Fruit fly (Drosophila melanogaster) whole organism, embryonic: ENCODE data around the gene CG13457.

Source experiments
- Ada2b ChIP-seq: fragments of 200-800 bp; sonication (Bioruptor generic); IDR thresholded peaks from 2 replicates; pipeline ENCODE4 v1.3.6; 2022; ENCODE audit warnings: missing biosample characterization, missing genetic modification characterization
- BtbVII ChIP-seq: fragments of 200-800 bp; sonication (Bioruptor generic); optimal IDR thresholded peaks from 3 replicates; lab custom pipeline; 2017; ENCODE audit warnings: missing biosample characterization, mild to moderate bottlenecking, missing genetic modification characterization
- C15 ChIP-seq: fragments of 200-800 bp; sonication (Bioruptor generic); IDR thresholded peaks from 3 replicates; pipeline ENCODE4 v1.3.6; 2022; ENCODE audit warnings: missing biosample characterization, missing genetic modification characterization
- CG10147 ChIP-seq: fragments of 200-800 bp; sonication (Bioruptor generic); optimal IDR thresholded peaks from 2 replicates; lab custom pipeline; 2019; ENCODE audit warnings: missing biosample characterization, mild to moderate bottlenecking, missing genetic modification characterization, moderate library complexity
- CG10209 ChIP-seq: fragments of 200-800 bp; sonication (Bioruptor generic); optimal IDR thresholded peaks from 3 replicates; lab custom pipeline; 2017; ENCODE audit warnings: missing biosample characterization, mild to moderate bottlenecking, missing genetic modification characterization, missing genetic modification reagents
- CG10267 ChIP-seq: fragments of 200-800 bp; sonication (Bioruptor generic); optimal IDR thresholded peaks from 2 replicates; lab custom pipeline; 2018; ENCODE audit warnings: missing biosample characterization, mild to moderate bottlenecking, missing genetic modification characterization, moderate library complexity
- CG11560 ChIP-seq: fragments of 200-800 bp; sonication (Bioruptor generic); IDR thresholded peaks from 3 replicates; pipeline ENCODE4 v1.3.6; 2022; ENCODE audit warnings: missing biosample characterization, missing genetic modification characterization
- CG17802 ChIP-seq: fragments of 200-800 bp; sonication (Bioruptor generic); optimal IDR thresholded peaks from 2 replicates; lab custom pipeline; 2018; ENCODE audit warnings: missing biosample characterization, mild to moderate bottlenecking, missing genetic modification characterization, moderate library complexity
- CG18764 ChIP-seq: fragments of 200-800 bp; sonication (Bioruptor generic); optimal IDR thresholded peaks from 3 replicates; lab custom pipeline; 2016; ENCODE audit warnings: missing biosample characterization, missing genetic modification characterization
- CG2712 ChIP-seq: fragments of 200-800 bp; optimal IDR thresholded peaks from 3 replicates; lab custom pipeline; 2019; ENCODE audit warnings: missing biosample characterization, mild to moderate bottlenecking, missing genetic modification characterization, moderate library complexity
- CG2889 ChIP-seq: fragments of 200-800 bp; sonication (Bioruptor generic); IDR thresholded peaks from 3 replicates; pipeline ENCODE4 v1.3.6; 2022; ENCODE audit warnings: missing biosample characterization, missing genetic modification characterization
- CG4617 ChIP-seq: fragments of 200-800 bp; sonication (Bioruptor generic); optimal IDR thresholded peaks from 3 replicates; lab custom pipeline; 2016; ENCODE audit warnings: missing biosample characterization, missing genetic modification characterization, borderline replicate concordance
- CG4820 ChIP-seq: fragments of 200-800 bp; sonication (Bioruptor generic); optimal IDR thresholded peaks from 3 replicates; lab custom pipeline; 2016; ENCODE audit warnings: missing biosample characterization, missing genetic modification characterization
- CG4854 ChIP-seq: fragments of 200-800 bp; sonication (Bioruptor generic); optimal IDR thresholded peaks from 2 replicates; lab custom pipeline; 2016; ENCODE audit warnings: missing biosample characterization, missing genetic modification characterization, inconsistent platforms
- CG6272 ChIP-seq: fragments of 200-800 bp; sonication (Bioruptor generic); IDR thresholded peaks from 2 replicates; pipeline ENCODE4 v1.3.6; 2022; ENCODE audit warnings: missing biosample characterization, missing genetic modification characterization
- CG6689 ChIP-seq: fragments of 200-800 bp; sonication (Bioruptor generic); IDR thresholded peaks from 2 replicates; pipeline ENCODE4 v1.3.6; 2022; ENCODE audit warnings: missing biosample characterization, missing genetic modification characterization
- CG7271 ChIP-seq: fragments of 200-800 bp; sonication (Bioruptor generic); optimal IDR thresholded peaks from 2 replicates; lab custom pipeline; 2018; ENCODE audit warnings: missing biosample characterization, mild to moderate bottlenecking, missing genetic modification characterization, moderate library complexity
- CG7839 ChIP-seq: fragments of 200-800 bp; sonication (Bioruptor generic); optimal IDR thresholded peaks from 3 replicates; lab custom pipeline; 2018; ENCODE audit warnings: missing biosample characterization, mild to moderate bottlenecking, missing genetic modification characterization, moderate library complexity
- CHES-1-like ChIP-seq: fragments of 200-800 bp; sonication (Bioruptor generic); optimal IDR thresholded peaks from 2 replicates; lab custom pipeline; 2016; ENCODE audit warnings: missing biosample characterization, missing genetic modification characterization
- CrebB ChIP-seq: fragments of 200-800 bp; sonication (Bioruptor generic); optimal IDR thresholded peaks from 3 replicates; lab custom pipeline; 2018; ENCODE audit warnings: missing biosample characterization, mild to moderate bottlenecking, missing genetic modification characterization
- Deaf1 ChIP-seq: fragments of 200-800 bp; optimal IDR thresholded peaks from 3 replicates; lab custom pipeline; 2019; ENCODE audit warnings: missing biosample characterization, mild to moderate bottlenecking, missing genetic modification characterization, moderate library complexity
- Dip2 ChIP-seq: fragments of 200-800 bp; sonication (Bioruptor generic); IDR thresholded peaks from 2 replicates; pipeline ENCODE4 v1.3.6; 2022; ENCODE audit warnings: missing biosample characterization, missing genetic modification characterization
- Hand ChIP-seq: fragments of 200-800 bp; sonication (Bioruptor generic); optimal IDR thresholded peaks from 2 replicates; lab custom pipeline; 2017; ENCODE audit warnings: mild to moderate bottlenecking, missing biosample characterization, missing genetic modification reagents, missing genetic modification characterization
- Hmx ChIP-seq: fragments of 200-800 bp; sonication (Bioruptor generic); optimal IDR thresholded peaks from 2 replicates; lab custom pipeline; 2016; ENCODE audit warnings: missing biosample characterization, missing genetic modification characterization
- NC2α ChIP-seq: fragments of 200-800 bp; sonication (Bioruptor generic); optimal IDR thresholded peaks from 2 replicates; lab custom pipeline; 2016; ENCODE audit warnings: missing biosample characterization, missing genetic modification characterization
- NK7.1 ChIP-seq: fragments of 200-800 bp; sonication (Bioruptor generic); optimal IDR thresholded peaks from 3 replicates; lab custom pipeline; 2016; ENCODE audit warnings: missing biosample characterization, missing genetic modification characterization
- Neu2 ChIP-seq: fragments of 200-800 bp; sonication (Bioruptor generic); optimal IDR thresholded peaks from 3 replicates; lab custom pipeline; 2016; ENCODE audit warnings: missing biosample characterization, missing genetic modification characterization, borderline replicate concordance
- Sox102F ChIP-seq: fragments of 200-800 bp; sonication (Bioruptor generic); optimal IDR thresholded peaks from 2 replicates; lab custom pipeline; 2018; ENCODE audit warnings: missing biosample characterization, mild to moderate bottlenecking, missing genetic modification characterization, moderate library complexity
- Vsx1 ChIP-seq: fragments of 200-800 bp; sonication (Bioruptor generic); optimal IDR thresholded peaks from 2 replicates; lab custom pipeline; 2017; ENCODE audit warnings: missing biosample characterization, mild to moderate bottlenecking, missing genetic modification characterization, missing genetic modification reagents
- Xbp1 ChIP-seq: fragments of 200-800 bp; sonication (Bioruptor generic); optimal IDR thresholded peaks from 3 replicates; lab custom pipeline; 2016; ENCODE audit warnings: missing biosample characterization, mild to moderate bottlenecking, missing genetic modification characterization
- amos ChIP-seq: fragments of 200-800 bp; sonication (Bioruptor generic); IDR thresholded peaks from 2 replicates; pipeline ENCODE4 v1.3.6; 2022; ENCODE audit warnings: missing biosample characterization, missing genetic modification characterization; ENCODE audit not compliant: partially characterized antibody
- ato ChIP-seq: fragments of 200-800 bp; sonication (Bioruptor generic); IDR thresholded peaks from 2 replicates; pipeline ENCODE4 v1.3.6; 2022; ENCODE audit warnings: missing biosample characterization, missing genetic modification characterization; ENCODE audit not compliant: partially characterized antibody
- danr ChIP-seq: fragments of 200-800 bp; sonication (Bioruptor generic); IDR thresholded peaks from 2 replicates; pipeline ENCODE4 v1.3.6; 2022; ENCODE audit warnings: missing biosample characterization, missing genetic modification characterization
- dpn ChIP-seq, 2 experiments: fragments of 200-800 bp; sonication (Bioruptor generic); optimal IDR thresholded peaks; 3 replicates each; lab custom pipeline; 2016; ENCODE audit warnings: missing biosample characterization in 2 of 2, missing genetic modification characterization in 2 of 2
- fd64A ChIP-seq: fragments of 200-800 bp; sonication (Bioruptor generic); optimal IDR thresholded peaks from 3 replicates; lab custom pipeline; 2018; ENCODE audit warnings: missing biosample characterization, mild to moderate bottlenecking, missing genetic modification characterization
- gfzf ChIP-seq: fragments of 200-800 bp; sonication (Bioruptor generic); optimal IDR thresholded peaks from 2 replicates; lab custom pipeline; 2016; ENCODE audit warnings: missing biosample characterization, mild to moderate bottlenecking, missing genetic modification characterization, moderate library complexity
- gro ChIP-seq: fragments of 200-800 bp; sonication (Bioruptor generic); optimal IDR thresholded peaks from 2 replicates; lab custom pipeline; 2016; ENCODE audit warnings: missing biosample characterization, missing genetic modification characterization
- hbn ChIP-seq: fragments of 200-800 bp; sonication (Bioruptor generic); IDR thresholded peaks from 2 replicates; pipeline ENCODE4 v1.3.6; 2022; ENCODE audit warnings: missing biosample characterization, missing genetic modification characterization; ENCODE audit not compliant: partially characterized antibody
- hkb ChIP-seq, 2 experiments: fragments of 200-800 bp in 1 of 2; fragments of >200 bp in 1 of 2; sonication (Bioruptor generic) in 1 of 2; IDR thresholded peaks in 1 of 2; optimal IDR thresholded peaks in 1 of 2; 2 replicates each; pipeline versions ENCODE4 v1.3.6 to Lab custom; 2017 to 2022; ENCODE audit warnings: missing biosample characterization in 1 of 2, missing genetic modification characterization in 1 of 2
- lbe ChIP-seq: fragments of 200-800 bp; sonication (Bioruptor generic); optimal IDR thresholded peaks from 2 replicates; lab custom pipeline; 2016; ENCODE audit warnings: missing biosample characterization, mild to moderate bottlenecking, missing genetic modification characterization
- lmd ChIP-seq: fragments of 200-800 bp; sonication (Bioruptor generic); IDR thresholded peaks from 2 replicates; pipeline ENCODE4 v1.3.6; 2022; ENCODE audit warnings: missing biosample characterization, missing genetic modification characterization
- luna ChIP-seq: fragments of 200-800 bp; sonication (Bioruptor generic); optimal IDR thresholded peaks from 2 replicates; lab custom pipeline; 2016; ENCODE audit warnings: missing biosample characterization, missing genetic modification characterization
- mld ChIP-seq: fragments of 200-800 bp; sonication (Bioruptor generic); IDR thresholded peaks from 3 replicates; pipeline ENCODE4 v1.3.6; 2022; ENCODE audit warnings: missing biosample characterization, missing genetic modification characterization; ENCODE audit not compliant: partially characterized antibody
- pb ChIP-seq: fragments of 200-800 bp; sonication (Bioruptor generic); optimal IDR thresholded peaks from 3 replicates; lab custom pipeline; 2016; ENCODE audit warnings: missing biosample characterization, missing genetic modification characterization
- sqz ChIP-seq: fragments of 200-800 bp; sonication (Bioruptor generic); optimal IDR thresholded peaks from 3 replicates; lab custom pipeline; 2018; ENCODE audit warnings: missing biosample characterization, mild to moderate bottlenecking, missing genetic modification characterization
- ssp ChIP-seq: fragments of 200-800 bp; sonication (Bioruptor generic); IDR thresholded peaks from 2 replicates; pipeline ENCODE4 v1.3.6; 2022; ENCODE audit warnings: missing biosample characterization, missing genetic modification characterization
- tna ChIP-seq: fragments of 200-800 bp; sonication (Bioruptor generic); IDR thresholded peaks from 2 replicates; pipeline ENCODE4 v1.3.6; 2022; ENCODE audit warnings: missing biosample characterization, missing genetic modification characterization; ENCODE audit not compliant: partially characterized antibody
- ttk ChIP-seq: fragments of 200-800 bp; sonication (Bioruptor generic); IDR thresholded peaks from 2 replicates; pipeline ENCODE4 v2.1.2; 2022; ENCODE audit warnings: missing biosample characterization, missing genetic modification characterization
- yki ChIP-seq: fragments of >200 bp; optimal IDR thresholded peaks from 3 replicates; lab custom pipeline; 2018
- zf30C ChIP-seq: fragments of 200-800 bp; sonication (Bioruptor generic); optimal IDR thresholded peaks from 3 replicates; lab custom pipeline; 2018; ENCODE audit warnings: missing biosample characterization, mild to moderate bottlenecking, missing genetic modification characterization

Gene CG13457

dm6 chr3L:15107776-15108379 is 23.3 kb downstream of the CG13457 start (continued):
- peak; percentile 18 for TF ChIP-seq CG4820 (GFP tag; lab: Kevin White, UChicago)
- no peak for TF ChIP-seq danr (GFP tag; lab: Robert Waterston, UW)
- no peak for TF ChIP-seq Neu2 (GFP tag; lab: Kevin White, UChicago)
- peak; percentile 63 for TF ChIP-seq Sox102F (GFP tag; lab: Kevin White, UChicago)
- no peak for TF ChIP-seq CG4854 (GFP tag; lab: Kevin White, UChicago)
- peak; percentile 68 for TF ChIP-seq CG7839
- TF ChIP-seq Xbp1, result peak; percentile 45
- no peak for TF ChIP-seq gro (GFP tag; lab: Kevin White, UChicago)
- TF ChIP-seq pb, result no peak
- no peak for TF ChIP-seq CG7271 (tag; lab: Kevin White, UChicago)
- peak; percentile 83 for TF ChIP-seq CG2712 (tag; lab: Kevin White, UChicago)
- TF ChIP-seq NK7.1, result no peak
- no peak for TF ChIP-seq CG10209 (GFP tag; lab: Kevin White, UChicago)
- peak; percentile 26 for TF ChIP-seq Hand (GFP tag; lab: Kevin White, UChicago)
- no peak for TF ChIP-seq CG18764 (GFP tag; lab: Kevin White, UChicago)
- no peak for TF ChIP-seq Vsx1 (GFP tag; lab: Kevin White, UChicago)
- TF ChIP-seq CG10147 (GFP tag; lab: Kevin White, UChicago), result no peak
- TF ChIP-seq sqz (GFP tag; lab: Kevin White, UChicago), result peak; percentile 11
- no peak for TF ChIP-seq BtbVII
- TF ChIP-seq CG6689 (GFP tag; lab: Robert Waterston, UW), result peak; percentile 31; the same call in 1 of the 2 replicates
- no peak for TF ChIP-seq C15 (GFP tag; lab: Robert Waterston, UW)
- TF ChIP-seq mld (GFP tag; lab: Robert Waterston, UW), result no peak
- no peak for TF ChIP-seq amos
- no peak for TF ChIP-seq gfzf
- no peak for TF ChIP-seq luna (GFP tag; lab: Kevin White, UChicago)
- 0 out of 2 replicates have a peak, but pooled peaks have one; percentile 16 for TF ChIP-seq ssp (GFP tag; lab: Robert Waterston, UW)
- TF ChIP-seq CG17802, result no peak
- TF ChIP-seq Dip2 (GFP tag; lab: Robert Waterston, UW), result no peak
- no peak for TF ChIP-seq fd64A
- TF ChIP-seq CHES-1-like, result no peak
- no peak for TF ChIP-seq tna (GFP tag; lab: Robert Waterston, UW)
- no peak for TF ChIP-seq Ada2b (GFP tag; lab: Robert Waterston, UW)
- TF ChIP-seq CG2889 (GFP tag; lab: Robert Waterston, UW), result no peak
- no peak for TF ChIP-seq hbn (GFP tag; lab: Robert Waterston, UW)
- TF ChIP-seq NC2α (GFP tag; lab: Kevin White, UChicago), result no peak
- TF ChIP-seq CrebB, result no peak
- TF ChIP-seq CG4617 (GFP tag; lab: Kevin White, UChicago), result no peak
- peak; percentile 86 for TF ChIP-seq lbe (GFP tag; lab: Kevin White, UChicago)
- peak; percentile 58 for TF ChIP-seq CG10267 (tag; lab: Kevin White, UChicago)
- no peak for TF ChIP-seq Deaf1 (tag; lab: Kevin White, UChicago)
- no peak for TF ChIP-seq yki
- no peak for TF ChIP-seq CG6272
- 0 out of 3 replicates have a peak, but pooled peaks have one; percentile 10 for TF ChIP-seq CG11560 (tag; lab: Robert Waterston, UW)
- no peak for TF ChIP-seq ttk (GFP tag; lab: Robert Waterston, UW)
- TF ChIP-seq zf30C (GFP tag; lab: Kevin White, UChicago), result peak; percentile 76
- peak; percentile 36 for TF ChIP-seq lmd
- TF ChIP-seq Hmx, result no peak
- peak in 1 of 2 experiments; percentile 9 for TF ChIP-seq dpn (GFP tag; optimal IDR thresholded peaks at IDR 0.05; lab: Kevin White, UChicago)
- no peak for TF ChIP-seq hkb (optimal IDR thresholded peaks at IDR 0.05; lab: Kevin White, UChicago)
- peak; percentile 14; the same call in 1 of the 2 replicates for TF ChIP-seq hkb (GFP tag; IDR thresholded peaks at IDR 0.05; lab: Robert Waterston, UW)
- no peak for TF ChIP-seq ato (GFP tag; lab: Robert Waterston, UW)
